Fruit fly (Drosophila melanogaster): Measurements from ENCODE around the gene RpL7-like.

RpL7-like gene

DNA sequence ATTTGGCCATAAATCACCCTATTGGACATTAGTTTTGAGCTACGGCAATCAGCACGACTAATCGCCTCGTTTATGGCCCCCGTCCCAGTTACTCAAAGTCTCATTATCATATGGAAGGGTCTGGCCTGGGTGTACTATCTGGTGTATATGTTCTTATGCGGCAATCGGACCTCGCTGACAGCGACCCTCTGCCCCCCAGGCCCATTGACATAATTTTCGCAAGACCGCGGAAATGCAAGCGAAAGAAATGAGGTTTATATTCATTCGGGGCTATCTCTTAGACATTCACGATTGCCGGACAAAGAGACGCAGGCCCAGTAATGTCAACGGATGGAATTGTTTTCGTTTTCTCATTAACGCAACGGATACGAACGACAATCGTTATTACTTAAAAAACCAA lies 27.3 kb upstream of the RpL7-like start:
- TF ChIP-seq sug (tag; optimal IDR thresholded peaks at IDR 0.05), result peak; percentile 43
- no peak for TF ChIP-seq CG31441 (GFP tag; IDR thresholded peaks at IDR 0.05)
- TF ChIP-seq Pdp1 (GFP tag; optimal IDR thresholded peaks at IDR 0.05), result peak in 1 of 2 experiments; percentile 43
- no peak for TF ChIP-seq mirr (GFP tag; optimal IDR thresholded peaks at IDR 0.05)
- TF ChIP-seq Neu2 (GFP tag; optimal IDR thresholded peaks at IDR 0.05; ENCODE audit: borderline replicate concordance), result peak; percentile 30
- TF ChIP-seq crol (GFP tag; IDR thresholded peaks at IDR 0.05), result 0 out of 2 replicates have a peak, but pooled peaks have one; percentile 22
- TF ChIP-seq exex (tag; optimal IDR thresholded peaks at IDR 0.05), result peak; percentile 69
- no peak for TF ChIP-seq CG18764 (GFP tag; optimal IDR thresholded peaks at IDR 0.05)
- no peak for TF ChIP-seq CG8290 (GFP tag; optimal IDR thresholded peaks at IDR 0.05)
- peak in 1 of 2 experiments; percentile 14 for TF ChIP-seq CG8290 (tag; optimal IDR thresholded peaks at IDR 0.05)
- peak in 1 of 2 experiments; percentile 69 for TF ChIP-seq Eip74EF (GFP tag; optimal IDR thresholded peaks at IDR 0.05)

DNA sequence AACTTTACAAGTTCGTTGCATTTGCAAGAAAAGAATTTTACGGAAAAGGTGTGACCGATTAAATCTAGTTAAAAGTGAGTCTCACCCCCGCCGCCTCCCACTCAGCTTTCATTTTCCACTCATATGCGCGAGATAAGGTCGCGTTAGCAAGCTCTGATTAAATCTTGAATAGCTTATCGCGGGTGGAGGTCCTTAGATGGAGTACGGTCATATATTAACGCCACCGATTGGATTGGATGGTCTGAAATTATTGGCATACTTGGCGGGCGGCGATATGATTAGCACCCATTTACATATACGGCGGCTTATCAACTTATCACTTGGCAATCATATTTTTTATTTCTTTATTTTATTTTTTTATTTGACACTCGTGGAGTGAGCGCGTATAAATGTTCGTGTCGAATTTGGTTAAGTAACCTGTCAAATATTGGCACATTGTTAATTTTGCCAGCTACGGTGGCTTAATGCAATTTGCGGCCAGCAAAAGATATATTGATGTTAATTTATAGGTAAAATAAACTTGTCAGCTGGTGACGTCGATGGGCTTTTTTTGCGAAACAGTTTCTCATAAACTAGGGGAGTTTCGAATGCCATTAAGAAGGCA lies 26.4 kb upstream of the RpL7-like start:
- TF ChIP-seq sd (tag; optimal IDR thresholded peaks at IDR 0.05), result peak; percentile 88
- TF ChIP-seq Med (GFP tag), result peak; percentile 45
- TF ChIP-seq CG8944 (GFP tag; optimal IDR thresholded peaks at IDR 0.05), result no peak
- no peak for TF ChIP-seq pb (GFP tag; optimal IDR thresholded peaks at IDR 0.05)
- peak; percentile 69 for TF ChIP-seq CG34376 (GFP tag; optimal IDR thresholded peaks at IDR 0.05)
- TF ChIP-seq sug (tag; optimal IDR thresholded peaks at IDR 0.05), result peak; percentile 82
- TF ChIP-seq CG7357 (GFP tag; IDR thresholded peaks at IDR 0.05), result no peak
- peak; percentile 2 for TF ChIP-seq grau (tag; optimal IDR thresholded peaks at IDR 0.05)
- TF ChIP-seq fu2 (GFP tag; optimal IDR thresholded peaks at IDR 0.05), result no peak
- TF ChIP-seq exex (tag; optimal IDR thresholded peaks at IDR 0.05), result peak; percentile 93
- TF ChIP-seq chinmo (GFP tag; IDR thresholded peaks at IDR 0.05; ENCODE audit: partially characterized antibody), result 0 out of 4 replicates have a peak, but pooled peaks have one; percentile 55
- TF ChIP-seq Vsx1 (GFP tag; optimal IDR thresholded peaks at IDR 0.05), result peak; percentile 25
- TF ChIP-seq grn (GFP tag; optimal IDR thresholded peaks at IDR 0.05), result peak; percentile 69
- peak; percentile 7 for TF ChIP-seq Hey (tag; optimal IDR thresholded peaks at IDR 0.05)
- no peak for TF ChIP-seq ATbp (GFP tag; optimal IDR thresholded peaks at IDR 0.05)
- TF ChIP-seq B-H2 (GFP tag; optimal IDR thresholded peaks at IDR 0.05), result no peak
- peak; percentile 33 for TF ChIP-seq sens (GFP tag)
- TF ChIP-seq CG8924 (tag; optimal IDR thresholded peaks at IDR 0.05), result no peak

DNA sequence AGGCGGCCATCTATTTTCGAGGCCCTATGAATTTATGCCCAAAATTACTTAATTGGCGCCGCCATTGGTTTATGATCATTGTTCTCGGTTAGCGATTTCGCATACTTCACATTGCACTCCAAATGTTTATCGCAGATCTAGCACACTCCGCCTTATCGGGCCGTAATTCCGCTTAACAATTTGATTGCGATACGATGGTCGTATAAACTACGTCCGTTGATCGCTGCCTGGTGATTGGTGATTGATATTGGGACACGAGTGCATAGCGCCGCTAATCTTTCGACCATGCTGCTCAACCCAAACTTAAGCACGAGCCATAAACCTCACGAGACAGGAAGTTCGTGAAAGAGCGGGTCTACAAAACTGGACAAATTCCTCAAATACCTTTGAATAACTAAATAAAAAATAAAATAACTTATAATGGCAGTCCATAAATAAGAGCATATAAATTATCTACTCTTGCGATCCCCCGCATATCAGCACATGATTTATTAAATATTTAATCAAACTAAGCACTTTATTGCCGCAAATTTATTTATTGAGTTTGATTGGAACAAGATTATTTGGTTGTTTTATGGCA lies 25.5 kb upstream of the RpL7-like start:
- TF ChIP-seq Dad (GFP tag; optimal IDR thresholded peaks at IDR 0.05) (no peak), vnd (GFP tag; IDR thresholded peaks at IDR 0.05; ENCODE audit: partially characterized antibody) (peak; percentile 44; the same call in 1 of the 3 replicates), gro (GFP tag; optimal IDR thresholded peaks at IDR 0.05) (peak; percentile 9), Nf-YC (tag; optimal IDR thresholded peaks at IDR 0.05) (peak; percentile 53), sug (tag; optimal IDR thresholded peaks at IDR 0.05) (peak; percentile 74), chinmo (GFP tag; IDR thresholded peaks at IDR 0.05; ENCODE audit: partially characterized antibody) (0 out of 4 replicates have a peak, but pooled peaks have one; percentile 48), cwo (GFP tag; optimal IDR thresholded peaks at IDR 0.05) (peak; percentile 74), usp (GFP tag; optimal IDR thresholded peaks at IDR 0.05) (no peak), Lim3 (GFP tag; IDR thresholded peaks at IDR 0.05) (no peak), Gsc (GFP tag; IDR thresholded peaks at IDR 0.05) (no peak), Nf-YB (GFP tag; optimal IDR thresholded peaks at IDR 0.05) (peak; percentile 58), NFAT (GFP tag; IDR thresholded peaks at IDR 0.05) (0 out of 2 replicates have a peak, but pooled peaks have one; percentile 7), stwl (tag; optimal IDR thresholded peaks at IDR 0.05) (no peak), CG34376 (GFP tag; optimal IDR thresholded peaks at IDR 0.05) (peak; percentile 82), sd (tag; optimal IDR thresholded peaks at IDR 0.05) (peak; percentile 87), ranshi (GFP tag; IDR thresholded peaks at IDR 0.05) (no peak), Med (GFP tag) (peak; percentile 12), grn (GFP tag; optimal IDR thresholded peaks at IDR 0.05) (peak; percentile 95), CG18599 (GFP tag; optimal IDR thresholded peaks at IDR 0.05) (peak; percentile 4), seq (GFP tag; IDR thresholded peaks at IDR 0.05) (no peak), PHDP (tag; optimal IDR thresholded peaks at IDR 0.05) (peak; percentile 9), B-H2 (GFP tag; optimal IDR thresholded peaks at IDR 0.05) (peak; percentile 10), dm (GFP tag; optimal IDR thresholded peaks at IDR 0.05) (no peak), CG6683 (GFP tag; optimal IDR thresholded peaks at IDR 0.05) (no peak), mirr (GFP tag; optimal IDR thresholded peaks at IDR 0.05) (peak; percentile 15), exex (tag; optimal IDR thresholded peaks at IDR 0.05) (peak; percentile 96), fd3F (GFP tag; optimal IDR thresholded peaks at IDR 0.05) (no peak)

All from whole organism, embryonic.